Worm (Caenorhabditis elegans): ENCODE data around the gene F36A4.5.

ce11 chrIV:4294552-4294951 lies 29.2 kb downstream of the F36A4.5 start, which contains the start of gene F15E6.3:
- TF ChIP-seq fkh-10 (GFP tag; optimal IDR thresholded peaks at IDR 0.05) (no peak), ets-4 (tag; optimal IDR thresholded peaks at IDR 0.05) (no peak), nhr-11 (tag; optimal IDR thresholded peaks at IDR 0.05) (no peak), unc-3 (GFP tag; conservative IDR thresholded peaks at IDR 0.05) (no peak), unc-3 (tag; optimal IDR thresholded peaks at IDR 0.05) (no peak), ztf-16 (tag; optimal IDR thresholded peaks at IDR 0.05) (no peak), unc-55 (GFP tag; optimal IDR thresholded peaks at IDR 0.05) (no peak), nfya-1 (tag; optimal IDR thresholded peaks at IDR 0.05) (no peak), hlh-15 (tag; optimal IDR thresholded peaks at IDR 0.05) (no peak), tbx-2 (tag; optimal IDR thresholded peaks at IDR 0.05) (no peak), fkh-6 (tag; optimal IDR thresholded peaks at IDR 0.05) (no peak)

Measured in whole organism, late embryonic.